Worm (Caenorhabditis elegans) whole organism, young adult: ENCODE results near the gene oac-29.

Source experiments
- Y53G8AR.9 ChIP-seq: fragments of 200-800 bp; sonication (Bioruptor generic); conservative IDR thresholded peaks from 2 replicates; pipeline ENCODE4 v1.3.6; 2022; ENCODE audit warnings: missing genetic modification reagents, missing genetic modification characterization, missing compliant biosample characterization
- aptf-2 ChIP-seq: fragments of 200-800 bp; sonication (Bioruptor generic); conservative IDR thresholded peaks from 2 replicates; pipeline ENCODE4 v1.3.6; 2022; ENCODE audit warnings: missing genetic modification reagents, missing genetic modification characterization, missing compliant biosample characterization
- ccch-3 ChIP-seq: fragments of 200-800 bp; sonication (Bioruptor generic); optimal IDR thresholded peaks from 2 replicates; lab custom pipeline; 2018; ENCODE audit warnings: mild to moderate bottlenecking, missing genetic modification characterization, missing compliant biosample characterization
- cebp-1 ChIP-seq, 2 experiments: fragments of 200-800 bp in 1 of 2; sonication (Bioruptor generic) in 1 of 2; sonication (generic microtip) in 1 of 2; IDR thresholded peaks in 1 of 2; optimal IDR thresholded peaks in 1 of 2; 2 replicates each; pipeline versions ENCODE4 v1.3.6 to Lab custom; 2017 to 2022; ENCODE audit warnings: missing compliant biosample characterization in 2 of 2, missing genetic modification characterization in 2 of 2, mild to moderate bottlenecking in 1 of 2, missing genetic modification reagents in 1 of 2, moderate library complexity in 1 of 2
- lin-40 ChIP-seq: sonication (generic microtip); optimal IDR thresholded peaks from 2 replicates; lab custom pipeline; 2016; ENCODE audit warnings: missing genetic modification characterization, mild to moderate bottlenecking, missing compliant biosample characterization, missing genotype, missing genetic modification reagents
- lsl-1 ChIP-seq: fragments of 200-800 bp; sonication (Bioruptor generic); optimal IDR thresholded peaks from 2 replicates; lab custom pipeline; 2018; ENCODE audit warnings: mild to moderate bottlenecking, missing genetic modification characterization, moderate library complexity, missing compliant biosample characterization
- madf-10 ChIP-seq: sonication (generic microtip); optimal IDR thresholded peaks from 2 replicates; lab custom pipeline; 2016; ENCODE audit warnings: mild to moderate bottlenecking, missing genetic modification characterization, missing compliant biosample characterization
- nhr-90 ChIP-seq: sonication (generic microtip); optimal IDR thresholded peaks from 2 replicates; lab custom pipeline; 2016; ENCODE audit warnings: missing genotype, mild to moderate bottlenecking, missing genetic modification characterization, missing compliant biosample characterization
- pha-4 ChIP-seq: fragments of 150-350 bp; sonication (generic microtip); optimal IDR thresholded peaks from 2 replicates; lab custom pipeline; 2014; ENCODE audit warnings: missing biosample characterization, missing genetic modification reagents, missing genetic modification characterization
- zim-3 ChIP-seq: sonication (generic microtip); optimal IDR thresholded peaks from 2 replicates; lab custom pipeline; 2017; ENCODE audit warnings: mild to moderate bottlenecking, missing genetic modification characterization, moderate library complexity, missing compliant biosample characterization
- ztf-28 ChIP-seq: fragments of 200-800 bp; sonication (Bioruptor generic); IDR thresholded peaks from 2 replicates; pipeline ENCODE4 v1.3.6; 2022; ENCODE audit warnings: missing genetic modification reagents, missing genetic modification characterization, missing compliant biosample characterization
- ztf-3 ChIP-seq: fragments of 200-800 bp; sonication (Bioruptor generic); optimal IDR thresholded peaks from 2 replicates; lab custom pipeline; 2018; ENCODE audit warnings: mild to moderate bottlenecking, missing genetic modification characterization, missing compliant biosample characterization

ce11 chrV:8657911-8658310 lies 22.4 kb upstream of the oac-29 start:
- TF ChIP-seq madf-10 (tag; lab: Kevin White, UChicago) (no peak), lsl-1 (GFP tag; lab: Kevin White, UChicago) (no peak), nhr-90 (tag; lab: Kevin White, UChicago) (no peak), Y53G8AR.9 (no peak), aptf-2 (no peak), zim-3 (tag; lab: Kevin White, UChicago) (no peak), ztf-3 (GFP tag; lab: Kevin White, UChicago) (no peak), pha-4 (tag; lab: Kevin White, UChicago) (no peak), lin-40 (tag; lab: Kevin White, UChicago) (no peak), ztf-28 (GFP tag; lab: Robert Waterston, UW) (no peak), ccch-3 (GFP tag; lab: Kevin White, UChicago) (no peak), cebp-1 (GFP tag; IDR thresholded peaks at IDR 0.05; lab: Robert Waterston, UW) (peak; percentile 69; the same call in 1 of the 2 replicates), cebp-1 (tag; optimal IDR thresholded peaks at IDR 0.05; lab: Kevin White, UChicago) (peak; percentile 75)
